Worm (Caenorhabditis elegans) whole organism, L2 larva: ENCODE measurements around the gene F32D8.11.

Source experiments
- C34F6.9 ChIP-seq: fragments of 150-350 bp; optimal IDR thresholded peaks from 2 replicates; lab custom pipeline; 2014; ENCODE audit warnings: missing biosample characterization, missing genetic modification characterization
- F13H6.1 ChIP-seq: sonication (generic microtip); optimal IDR thresholded peaks from 2 replicates; lab custom pipeline; 2016; ENCODE audit warnings: missing genetic modification characterization, missing compliant biosample characterization
- R02D3.7 ChIP-seq: fragments of 150-350 bp; optimal IDR thresholded peaks from 2 replicates; lab custom pipeline; 2014; ENCODE audit warnings: missing biosample characterization, missing genetic modification characterization
- Y55F3AM.14 ChIP-seq: fragments of 200-800 bp; sonication (Bioruptor generic); optimal IDR thresholded peaks from 2 replicates; lab custom pipeline; 2018; ENCODE audit warnings: mild to moderate bottlenecking, missing genetic modification characterization, missing compliant biosample characterization
- alr-1 ChIP-seq: fragments of 150-350 bp; optimal IDR thresholded peaks from 2 replicates; lab custom pipeline; 2014; ENCODE audit warnings: missing biosample characterization, missing genetic modification characterization
- aly-2 ChIP-seq: fragments of 150-350 bp; optimal IDR thresholded peaks from 2 replicates; lab custom pipeline; 2014; ENCODE audit warnings: missing biosample characterization, missing genetic modification characterization
- ama-1 ChIP-seq: fragments of 150-350 bp; optimal IDR thresholded peaks from 2 replicates; lab custom pipeline; 2018; ENCODE audit warnings: inconsistent platforms
- blmp-1 ChIP-seq: sonication (generic microtip); optimal IDR thresholded peaks from 2 replicates; lab custom pipeline; 2017; ENCODE audit warnings: missing genetic modification characterization, mild to moderate bottlenecking, missing compliant biosample characterization, antibody characterized with exemption, moderate library complexity; ENCODE audit not compliant: insufficient read depth
- ceh-16 ChIP-seq: fragments of 150-350 bp; optimal IDR thresholded peaks from 2 replicates; lab custom pipeline; 2014; ENCODE audit warnings: missing biosample characterization, missing genetic modification characterization
- ceh-82 ChIP-seq: fragments of 150-350 bp; optimal IDR thresholded peaks from 2 replicates; lab custom pipeline; 2014; ENCODE audit warnings: missing biosample characterization, missing genetic modification characterization
- dmd-4 ChIP-seq: sonication (generic microtip); optimal IDR thresholded peaks from 2 replicates; lab custom pipeline; 2017; ENCODE audit warnings: missing biosample characterization, missing genetic modification characterization
- egl-27 ChIP-seq: sonication (generic microtip); optimal IDR thresholded peaks from 3 replicates; lab custom pipeline; 2017; ENCODE audit warnings: missing biosample characterization, missing genetic modification reagents, missing genetic modification characterization
- elt-1 ChIP-seq: fragments of 150-350 bp; optimal IDR thresholded peaks from 2 replicates; lab custom pipeline; 2014; ENCODE audit warnings: missing biosample characterization, missing genetic modification characterization
- elt-3 ChIP-seq: sonication (generic microtip); optimal IDR thresholded peaks from 2 replicates; lab custom pipeline; 2017; ENCODE audit warnings: missing biosample characterization, missing genetic modification characterization
- fos-1 ChIP-seq: fragments of 150-350 bp; optimal IDR thresholded peaks from 2 replicates; lab custom pipeline; 2014; ENCODE audit warnings: missing biosample characterization, missing genetic modification characterization
- gmeb-1 ChIP-seq: fragments of 150-350 bp; optimal IDR thresholded peaks from 2 replicates; lab custom pipeline; 2014; ENCODE audit warnings: missing biosample characterization, missing genetic modification characterization
- lin-11 ChIP-seq: fragments of 150-350 bp; sonication (generic microtip); optimal IDR thresholded peaks from 2 replicates; lab custom pipeline; 2014; ENCODE audit warnings: missing biosample characterization, missing genetic modification characterization, inconsistent platforms, mixed read lengths
- lin-39 ChIP-seq: fragments of 150-350 bp; optimal IDR thresholded peaks from 2 replicates; lab custom pipeline; 2014; ENCODE audit warnings: missing biosample characterization, missing genetic modification reagents, missing genetic modification characterization
- lsy-2 ChIP-seq, 2 experiments: fragments of 150-350 bp in 1 of 2; sonication (generic microtip) in 1 of 2; optimal IDR thresholded peaks; 2 replicates each; lab custom pipeline; 2014 to 2017; ENCODE audit warnings: missing biosample characterization in 2 of 2, missing genetic modification characterization in 2 of 2
- mab-5 ChIP-seq: fragments of 150-350 bp; optimal IDR thresholded peaks from 2 replicates; lab custom pipeline; 2014; ENCODE audit warnings: missing biosample characterization, missing genetic modification characterization
- mbf-1 ChIP-seq: sonication (generic microtip); optimal IDR thresholded peaks from 2 replicates; lab custom pipeline; 2017; ENCODE audit warnings: missing biosample characterization, missing genetic modification characterization
- mdl-1 ChIP-seq, 2 experiments: fragments of 150-350 bp in 1 of 2; sonication (generic microtip) in 1 of 2; optimal IDR thresholded peaks; 2 replicates each; lab custom pipeline; 2017; ENCODE audit warnings: missing biosample characterization in 2 of 2, missing genetic modification characterization in 2 of 2
- nhr-12 ChIP-seq: fragments of 150-350 bp; optimal IDR thresholded peaks from 2 replicates; lab custom pipeline; 2014; ENCODE audit warnings: missing biosample characterization, missing genetic modification characterization
- nhr-129 ChIP-seq: fragments of 150-350 bp; optimal IDR thresholded peaks from 2 replicates; lab custom pipeline; 2014; ENCODE audit warnings: missing biosample characterization, missing genetic modification characterization
- nhr-21 ChIP-seq: fragments of 150-350 bp; optimal IDR thresholded peaks from 2 replicates; lab custom pipeline; 2014; ENCODE audit warnings: missing biosample characterization, missing genetic modification characterization
- nhr-23 ChIP-seq: fragments of 150-350 bp; optimal IDR thresholded peaks from 2 replicates; lab custom pipeline; 2014; ENCODE audit warnings: missing biosample characterization, missing genetic modification reagents, missing genetic modification characterization
- nhr-237 ChIP-seq: fragments of 150-350 bp; optimal IDR thresholded peaks from 2 replicates; lab custom pipeline; 2014; ENCODE audit warnings: missing biosample characterization, missing genetic modification characterization
- nhr-25 ChIP-seq: fragments of 150-350 bp; sonication (generic microtip); optimal IDR thresholded peaks from 3 replicates; lab custom pipeline; 2014; ENCODE audit warnings: missing biosample characterization, missing genetic modification characterization
- nhr-6 ChIP-seq: fragments of 150-350 bp; optimal IDR thresholded peaks from 2 replicates; lab custom pipeline; 2014; ENCODE audit warnings: missing biosample characterization, missing genetic modification characterization
- nhr-77 ChIP-seq: fragments of 150-350 bp; optimal IDR thresholded peaks from 2 replicates; lab custom pipeline; 2014; ENCODE audit warnings: missing biosample characterization, missing genetic modification characterization
- peb-1 ChIP-seq: fragments of 150-350 bp; optimal IDR thresholded peaks from 2 replicates; lab custom pipeline; 2014; ENCODE audit warnings: missing biosample characterization, missing genetic modification characterization
- sem-4 ChIP-seq: fragments of 150-350 bp; optimal IDR thresholded peaks from 2 replicates; lab custom pipeline; 2014; ENCODE audit warnings: missing biosample characterization, missing genetic modification reagents, missing genetic modification characterization
- skn-1 ChIP-seq: sonication (generic microtip); optimal IDR thresholded peaks from 2 replicates; lab custom pipeline; 2017; ENCODE audit warnings: missing biosample characterization, missing genetic modification characterization
- sma-3 ChIP-seq: sonication (generic microtip); optimal IDR thresholded peaks from 2 replicates; lab custom pipeline; 2016; ENCODE audit warnings: missing genetic modification reagents, missing genetic modification characterization, missing compliant biosample characterization
- sma-9 ChIP-seq, 2 experiments: fragments of 150-350 bp in 1 of 2; sonication (generic microtip) in 1 of 2; optimal IDR thresholded peaks; 2 replicates each; lab custom pipeline; 2014 to 2016; ENCODE audit warnings: missing genetic modification characterization in 2 of 2, mild to moderate bottlenecking in 1 of 2, missing biosample characterization in 1 of 2, missing compliant biosample characterization in 1 of 2, missing genetic modification reagents in 1 of 2, moderate library complexity in 1 of 2
- snpc-4 ChIP-seq: fragments of 150-350 bp; optimal IDR thresholded peaks from 2 replicates; lab custom pipeline; 2014; ENCODE audit warnings: missing biosample characterization, missing genetic modification characterization
- unc-39 ChIP-seq: fragments of 150-350 bp; optimal IDR thresholded peaks from 2 replicates; lab custom pipeline; 2014; ENCODE audit warnings: missing biosample characterization, missing genetic modification characterization
- unc-55 ChIP-seq: fragments of 150-350 bp; sonication (generic microtip); optimal IDR thresholded peaks from 3 replicates; lab custom pipeline; 2014; ENCODE audit warnings: missing biosample characterization, missing genetic modification reagents, missing genetic modification characterization
- zag-1 ChIP-seq: fragments of 150-350 bp; optimal IDR thresholded peaks from 2 replicates; lab custom pipeline; 2014; ENCODE audit warnings: missing biosample characterization, missing genetic modification characterization
- ztf-1 ChIP-seq: fragments of 200-800 bp; sonication (Bioruptor generic); conservative IDR thresholded peaks from 2 replicates; pipeline ENCODE4 v1.3.6; 2022; ENCODE audit warnings: missing genetic modification characterization, missing compliant biosample characterization
- ztf-11 ChIP-seq: sonication (generic microtip); optimal IDR thresholded peaks from 2 replicates; lab custom pipeline; 2017; ENCODE audit warnings: missing biosample characterization, missing genetic modification characterization
- ztf-4 ChIP-seq: fragments of 150-350 bp; optimal IDR thresholded peaks from 2 replicates; lab custom pipeline; 2014; ENCODE audit warnings: missing biosample characterization, missing genetic modification characterization

The F32D8.11 gene

ce11 chrV:10860526-10861037 is 28.4 kb downstream of the F32D8.11 start:
- peak; percentile 72 for TF ChIP-seq sma-9 (GFP tag; optimal IDR thresholded peaks at IDR 0.05; lab: Kevin White, UChicago)
- no peak for TF ChIP-seq sma-9 (tag; optimal IDR thresholded peaks at IDR 0.05; lab: Kevin White, UChicago)
- TF ChIP-seq egl-27 (tag; lab: Kevin White, UChicago) = peak; percentile 41
- no peak for TF ChIP-seq nhr-23
- TF ChIP-seq fos-1 = no peak
- peak; percentile 17 for TF ChIP-seq nhr-25
- peak; percentile 52 for TF ChIP-seq ceh-16 (tag; lab: Kevin White, UChicago)
- peak; percentile 18 for TF ChIP-seq blmp-1 (tag; lab: Kevin White, UChicago)

- TF ChIP-seq mbf-1 (no peak), Y55F3AM.14 (peak; percentile 66), aly-2 (no peak), nhr-237 (tag; lab: Kevin White, UChicago) (no peak), elt-1 (tag; lab: Kevin White, UChicago) (no peak), sem-4 (tag; lab: Kevin White, UChicago) (no peak), nhr-12 (no peak), lin-11 (tag; lab: Kevin White, UChicago) (no peak), ceh-82 (tag; lab: Kevin White, UChicago) (no peak), ama-1 (lab: Kevin White, UChicago) (no peak), peb-1 (tag; lab: Kevin White, UChicago) (no peak), lin-39 (tag; lab: Kevin White, UChicago) (no peak), nhr-77 (tag; lab: Kevin White, UChicago) (no peak), alr-1 (tag; lab: Kevin White, UChicago) (no peak), ceh-16 (tag; lab: Kevin White, UChicago) (no peak), snpc-4 (tag; lab: Kevin White, UChicago) (no peak), fos-1 (peak; percentile 94), gmeb-1 (peak; percentile 24), nhr-21 (tag; lab: Kevin White, UChicago) (no peak), unc-39 (tag; lab: Kevin White, UChicago) (no peak), mab-5 (tag; lab: Kevin White, UChicago) (no peak), nhr-23 (no peak), ztf-4 (tag; lab: Kevin White, UChicago) (no peak), nhr-25 (peak; percentile 18), zag-1 (tag; lab: Kevin White, UChicago) (no peak), ztf-11 (no peak), dmd-4 (tag; lab: Kevin White, UChicago) (no peak), skn-1 (no peak), F13H6.1 (tag; lab: Kevin White, UChicago) (peak; percentile 11), R02D3.7 (tag; lab: Kevin White, UChicago) (no peak), sma-3 (GFP tag; lab: Kevin White, UChicago) (peak; percentile 17), nhr-129 (no peak), ztf-1 (GFP tag; lab: Robert Waterston, UW) (no peak), C34F6.9 (tag; lab: Kevin White, UChicago) (peak; percentile 3), nhr-6 (tag; lab: Kevin White, UChicago) (no peak), blmp-1 (tag; lab: Kevin White, UChicago) (peak; percentile 44), egl-27 (tag; lab: Kevin White, UChicago) (no peak), lsy-2 (tag; optimal IDR thresholded peaks at IDR 0.05; lab: Kevin White, UChicago) (no peak), sma-9 (GFP tag; optimal IDR thresholded peaks at IDR 0.05; lab: Kevin White, UChicago) (peak; percentile 77), sma-9 (tag; optimal IDR thresholded peaks at IDR 0.05; lab: Kevin White, UChicago) (no peak), mdl-1 (tag; optimal IDR thresholded peaks at IDR 0.05; lab: Kevin White, UChicago) (no peak), unc-55 (no peak), elt-3 (tag; lab: Kevin White, UChicago) (no peak)
These were observed 29.2 kb downstream of the F32D8.11 start for ce11 chrV:10859775-10860174.
